Fruit fly (Drosophila melanogaster) whole organism, embryonic: ENCODE data around the gene Vha55.

Experiments
- Abd-B ChIP-seq: fragments of 200-800 bp; sonication (Bioruptor generic); optimal IDR thresholded peaks from 2 replicates; lab custom pipeline; 2018; ENCODE audit warnings: missing biosample characterization, mild to moderate bottlenecking, missing genetic modification characterization, moderate library complexity
- Atf3 ChIP-seq: fragments of 200-800 bp; sonication (Bioruptor generic); optimal IDR thresholded peaks from 3 replicates; lab custom pipeline; 2016; ENCODE audit warnings: missing biosample characterization, missing genetic modification characterization
- Bgb ChIP-seq: fragments of 200-800 bp; sonication (Bioruptor generic); IDR thresholded peaks from 2 replicates; pipeline ENCODE4 v1.3.6; 2022; ENCODE audit warnings: missing biosample characterization, missing genetic modification characterization; ENCODE audit not compliant: partially characterized antibody
- CG10543 ChIP-seq: fragments of 200-800 bp; sonication (Bioruptor generic); optimal IDR thresholded peaks from 3 replicates; lab custom pipeline; 2017; ENCODE audit warnings: missing biosample characterization, mild to moderate bottlenecking, missing genetic modification characterization, moderate library complexity
- CG10654 ChIP-seq: fragments of 200-800 bp; sonication (Bioruptor generic); optimal IDR thresholded peaks from 2 replicates; lab custom pipeline; 2016; ENCODE audit warnings: missing biosample characterization, missing genetic modification characterization
- CG11247 ChIP-seq: fragments of 200-800 bp; sonication (Bioruptor generic); IDR thresholded peaks from 2 replicates; pipeline ENCODE4 v1.3.6; 2022; ENCODE audit warnings: missing biosample characterization, missing genetic modification characterization
- CG12155 ChIP-seq: fragments of 200-800 bp; sonication (Bioruptor generic); optimal IDR thresholded peaks from 3 replicates; lab custom pipeline; 2016; ENCODE audit warnings: missing biosample characterization, missing genetic modification characterization
- CG12219 ChIP-seq: fragments of 200-800 bp; sonication (Bioruptor generic); optimal IDR thresholded peaks from 3 replicates; lab custom pipeline; 2018; ENCODE audit warnings: missing biosample characterization, mild to moderate bottlenecking, missing genetic modification characterization
- CG1233 ChIP-seq: fragments of 200-800 bp; sonication (Bioruptor generic); optimal IDR thresholded peaks from 4 replicates; lab custom pipeline; 2018; ENCODE audit warnings: missing biosample characterization, mild to moderate bottlenecking, missing genetic modification characterization
- CG13123 ChIP-seq: fragments of 200-800 bp; sonication (Bioruptor generic); optimal IDR thresholded peaks from 2 replicates; lab custom pipeline; 2016; ENCODE audit warnings: missing biosample characterization, missing genetic modification characterization
- CG1602 ChIP-seq: fragments of 200-800 bp; sonication (Bioruptor generic); optimal IDR thresholded peaks from 3 replicates; lab custom pipeline; 2016; ENCODE audit warnings: missing biosample characterization, missing genetic modification characterization
- CG16779 ChIP-seq: fragments of 200-800 bp; sonication (Bioruptor generic); IDR thresholded peaks from 2 replicates; pipeline ENCODE4 v1.3.6; 2022; ENCODE audit warnings: missing biosample characterization, missing genetic modification characterization
- CG17802 ChIP-seq: fragments of 200-800 bp; sonication (Bioruptor generic); optimal IDR thresholded peaks from 2 replicates; lab custom pipeline; 2018; ENCODE audit warnings: missing biosample characterization, mild to moderate bottlenecking, missing genetic modification characterization, moderate library complexity
- CG2116 ChIP-seq: fragments of 200-800 bp; sonication (Bioruptor generic); optimal IDR thresholded peaks from 3 replicates; lab custom pipeline; 2018; ENCODE audit warnings: missing biosample characterization, mild to moderate bottlenecking, missing genetic modification characterization
- CG7271 ChIP-seq: fragments of 200-800 bp; sonication (Bioruptor generic); optimal IDR thresholded peaks from 2 replicates; lab custom pipeline; 2018; ENCODE audit warnings: missing biosample characterization, mild to moderate bottlenecking, missing genetic modification characterization, moderate library complexity
- CG8359 ChIP-seq: fragments of 200-800 bp; sonication (Bioruptor generic); optimal IDR thresholded peaks from 2 replicates; lab custom pipeline; 2017; ENCODE audit warnings: missing biosample characterization, mild to moderate bottlenecking, missing genetic modification characterization, borderline replicate concordance
- D ChIP-seq, 2 experiments: fragments of 200-800 bp in 1 of 2; fragments of >200 bp in 1 of 2; sonication (Bioruptor generic) in 1 of 2; optimal IDR thresholded peaks; 2 replicates in 1 of 2; 3 replicates in 1 of 2; lab custom pipeline; 2017; ENCODE audit warnings: mild to moderate bottlenecking in 1 of 2, missing biosample characterization in 1 of 2, missing genetic modification characterization in 1 of 2, missing genetic modification reagents in 1 of 2
- Ets97D ChIP-seq: fragments of 200-800 bp; sonication (Bioruptor generic); optimal IDR thresholded peaks from 3 replicates; lab custom pipeline; 2016; ENCODE audit warnings: missing biosample characterization, missing genetic modification characterization
- GATAe ChIP-seq: fragments of 200-800 bp; sonication (Bioruptor generic); conservative IDR thresholded peaks from 2 replicates; pipeline ENCODE4 v1.3.6; 2022; ENCODE audit warnings: missing biosample characterization, missing genetic modification characterization
- HLH3B ChIP-seq: fragments of 200-800 bp; sonication (Bioruptor generic); IDR thresholded peaks from 2 replicates; pipeline ENCODE4 v1.3.6; 2022; ENCODE audit warnings: missing biosample characterization, missing genetic modification characterization
- Oaz ChIP-seq: fragments of 200-800 bp; sonication (Bioruptor generic); IDR thresholded peaks from 2 replicates; pipeline ENCODE4 v1.3.6; 2022; ENCODE audit warnings: missing biosample characterization, missing genetic modification characterization
- Oli ChIP-seq: fragments of 200-800 bp; sonication (Bioruptor generic); optimal IDR thresholded peaks from 2 replicates; lab custom pipeline; 2018; ENCODE audit warnings: missing biosample characterization, mild to moderate bottlenecking, missing genetic modification characterization, moderate library complexity
- Optix ChIP-seq: fragments of 200-800 bp; sonication (Bioruptor generic); IDR thresholded peaks from 3 replicates; pipeline ENCODE4 v1.3.6; 2022; ENCODE audit warnings: missing biosample characterization, missing genetic modification characterization
- Sox102F ChIP-seq: fragments of 200-800 bp; sonication (Bioruptor generic); optimal IDR thresholded peaks from 2 replicates; lab custom pipeline; 2018; ENCODE audit warnings: missing biosample characterization, mild to moderate bottlenecking, missing genetic modification characterization, moderate library complexity
- ab ChIP-seq: fragments of 200-800 bp; sonication (Bioruptor generic); optimal IDR thresholded peaks from 2 replicates; lab custom pipeline; 2016; ENCODE audit warnings: missing biosample characterization, missing genetic modification characterization
- ash1 ChIP-seq: fragments of 200-800 bp; sonication (Bioruptor generic); optimal IDR thresholded peaks from 2 replicates; lab custom pipeline; 2018; ENCODE audit warnings: missing biosample characterization, mild to moderate bottlenecking, missing genetic modification characterization
- chif ChIP-seq, 2 experiments: fragments of 200-800 bp; sonication (Bioruptor generic); optimal IDR thresholded peaks; 3 replicates each; lab custom pipeline; 2016; ENCODE audit warnings: missing biosample characterization in 2 of 2, missing genetic modification characterization in 2 of 2
- crc ChIP-seq: fragments of 200-800 bp; sonication (Bioruptor generic); optimal IDR thresholded peaks from 2 replicates; lab custom pipeline; 2016; ENCODE audit warnings: missing biosample characterization, missing genetic modification characterization
- grau ChIP-seq: fragments of 200-800 bp; optimal IDR thresholded peaks from 3 replicates; lab custom pipeline; 2019; ENCODE audit warnings: missing biosample characterization, mild to moderate bottlenecking, missing genetic modification characterization, moderate library complexity
- ham ChIP-seq: fragments of 200-800 bp; sonication (Bioruptor generic); IDR thresholded peaks from 2 replicates; pipeline ENCODE4 v1.3.6; 2022; ENCODE audit warnings: missing biosample characterization, missing genetic modification characterization
- inv ChIP-seq: fragments of 200-800 bp; sonication (Bioruptor generic); IDR thresholded peaks from 2 replicates; pipeline ENCODE4 v1.3.6; 2022; ENCODE audit warnings: missing biosample characterization, missing genetic modification characterization; ENCODE audit not compliant: partially characterized antibody
- knrl ChIP-seq: fragments of 200-800 bp; sonication (Bioruptor generic); IDR thresholded peaks from 3 replicates; pipeline ENCODE4 v1.3.6; 2022; ENCODE audit warnings: missing biosample characterization, missing genetic modification characterization; ENCODE audit not compliant: partially characterized antibody
- lbe ChIP-seq: fragments of 200-800 bp; sonication (Bioruptor generic); optimal IDR thresholded peaks from 2 replicates; lab custom pipeline; 2016; ENCODE audit warnings: missing biosample characterization, mild to moderate bottlenecking, missing genetic modification characterization
- mirr ChIP-seq: fragments of 200-800 bp; sonication (Bioruptor generic); optimal IDR thresholded peaks from 3 replicates; lab custom pipeline; 2018; ENCODE audit warnings: missing biosample characterization, mild to moderate bottlenecking, missing genetic modification characterization
- nau ChIP-seq: fragments of 200-800 bp; sonication (Bioruptor generic); optimal IDR thresholded peaks from 3 replicates; lab custom pipeline; 2017; ENCODE audit warnings: missing biosample characterization, mild to moderate bottlenecking, missing genetic modification characterization, missing genetic modification reagents
- pho ChIP-seq: fragments of 200-800 bp; sonication (Bioruptor generic); optimal IDR thresholded peaks from 2 replicates; lab custom pipeline; 2016; ENCODE audit warnings: missing biosample characterization, missing genetic modification characterization
- phol ChIP-seq: fragments of 200-800 bp; sonication (Bioruptor generic); optimal IDR thresholded peaks from 3 replicates; lab custom pipeline; 2018; ENCODE audit warnings: missing biosample characterization, mild to moderate bottlenecking, missing genetic modification characterization, moderate library complexity
- pnt ChIP-seq: fragments of 200-800 bp; sonication (Bioruptor generic); optimal IDR thresholded peaks from 3 replicates; lab custom pipeline; 2016; ENCODE audit warnings: missing biosample characterization, missing genetic modification characterization
- psq ChIP-seq: fragments of 200-800 bp; sonication (Bioruptor generic); optimal IDR thresholded peaks from 2 replicates; lab custom pipeline; 2017; ENCODE audit warnings: missing biosample characterization, missing genetic modification characterization
- pzg ChIP-seq: fragments of 200-800 bp; sonication (Bioruptor generic); optimal IDR thresholded peaks from 3 replicates; lab custom pipeline; 2018; ENCODE audit warnings: missing biosample characterization, mild to moderate bottlenecking, missing genetic modification characterization, moderate library complexity
- sc ChIP-seq, 3 experiments: fragments of >200 bp in 2 of 3; fragments of 200-800 bp in 1 of 3; sonication (Bioruptor generic) in 1 of 3; optimal IDR thresholded peaks; 2 replicates in 2 of 3; 3 replicates in 1 of 3; lab custom pipeline; 2017; ENCODE audit warnings: mild to moderate bottlenecking in 1 of 3, missing biosample characterization in 1 of 3, missing genetic modification characterization in 1 of 3, missing genetic modification reagents in 1 of 3
- sens ChIP-seq: fragments of 200-800 bp; sonication (Bioruptor generic); peaks from one replicate; lab custom pipeline; 2016; ENCODE audit warnings: missing biosample characterization, missing genetic modification characterization
- sna ChIP-seq: fragments of 200-800 bp; sonication (Bioruptor generic); IDR thresholded peaks from 2 replicates; pipeline ENCODE4 v1.3.6; 2022; ENCODE audit warnings: missing biosample characterization, missing genetic modification characterization; ENCODE audit not compliant: partially characterized antibody
- sr ChIP-seq: fragments of 200-800 bp; sonication (Bioruptor generic); IDR thresholded peaks from 3 replicates; pipeline ENCODE4 v1.3.6; 2022; ENCODE audit warnings: missing biosample characterization, missing genetic modification characterization
- tap ChIP-seq: fragments of 200-800 bp; optimal IDR thresholded peaks from 3 replicates; lab custom pipeline; 2019; ENCODE audit warnings: missing biosample characterization, mild to moderate bottlenecking, missing genetic modification characterization, moderate library complexity
- tgo ChIP-seq: fragments of 200-800 bp; sonication (Bioruptor generic); IDR thresholded peaks from 3 replicates; pipeline ENCODE4 v1.3.6; 2022; ENCODE audit warnings: missing biosample characterization, missing genetic modification characterization
- zen ChIP-seq: fragments of 200-800 bp; sonication (Bioruptor generic); optimal IDR thresholded peaks from 3 replicates; lab custom pipeline; 2018; ENCODE audit warnings: missing biosample characterization, mild to moderate bottlenecking, missing genetic modification characterization, moderate library complexity
- zfh1 ChIP-seq: fragments of 200-800 bp; sonication (Bioruptor generic); IDR thresholded peaks from 3 replicates; pipeline ENCODE4 v1.3.6; 2022; ENCODE audit warnings: missing biosample characterization, missing genetic modification characterization

Gene Vha55

DNA sequence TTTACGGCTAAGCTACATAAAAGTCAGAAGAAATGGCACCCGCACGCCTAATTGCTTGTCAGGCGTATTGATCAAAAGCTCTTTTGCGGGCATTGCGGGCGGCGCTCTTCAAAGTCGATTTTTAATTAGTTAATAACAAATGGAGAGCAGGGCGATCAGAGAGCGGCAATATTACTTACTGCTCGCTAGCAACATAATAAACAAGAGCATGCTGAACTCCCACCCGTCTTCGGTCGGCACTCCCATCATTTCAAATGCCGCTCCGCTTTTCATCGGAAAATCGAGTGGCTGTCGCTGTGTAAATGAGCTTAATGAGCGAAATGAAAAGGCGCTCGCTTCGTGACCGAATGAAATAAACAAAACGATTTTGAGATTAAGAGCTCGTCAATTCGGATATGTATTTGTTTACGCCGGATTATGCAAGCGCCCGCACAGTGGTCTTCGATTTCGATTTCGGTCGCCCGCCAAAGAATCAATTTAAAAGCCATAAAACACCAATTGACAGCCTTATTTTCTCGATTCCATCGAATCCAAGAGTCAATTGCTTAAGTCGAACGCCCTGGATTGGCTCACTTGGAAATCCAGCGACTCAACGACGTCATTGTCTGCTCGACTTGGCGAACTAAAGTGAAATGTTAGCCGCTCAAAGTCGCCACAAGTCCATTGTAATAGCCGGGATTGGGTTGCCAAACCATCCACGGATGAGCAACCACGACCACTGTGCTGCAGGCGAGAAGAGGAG lies 26.1 kb upstream of the Vha55 start (continued):
- TF ChIP-seq CG7271 (tag; lab: Kevin White, UChicago) (no peak), CG12219 (GFP tag; lab: Kevin White, UChicago) (peak; percentile 85), inv (GFP tag; lab: Robert Waterston, UW) (no peak), CG8359 (peak; percentile 62), CG12155 (GFP tag; lab: Kevin White, UChicago) (peak; percentile 57), CG16779 (no peak), lbe (no peak), CG2116 (GFP tag; lab: Kevin White, UChicago) (peak; percentile 42), Sox102F (GFP tag; lab: Kevin White, UChicago) (peak; percentile 95), sna (GFP tag; lab: Robert Waterston, UW) (0 out of 2 replicates have a peak, but pooled peaks have one; percentile 41), D (optimal IDR thresholded peaks at IDR 0.05; lab: Kevin White, UChicago) (no peak), D (GFP tag; optimal IDR thresholded peaks at IDR 0.05; lab: Kevin White, UChicago) (peak; percentile 84), Oaz (peak; percentile 72), zen (peak; percentile 28), pnt (GFP tag; lab: Kevin White, UChicago) (peak; percentile 78), psq (peak; percentile 13), nau (peak; percentile 79), tap (tag; lab: Kevin White, UChicago) (peak; percentile 77), Ets97D (GFP tag; lab: Kevin White, UChicago) (peak; percentile 31), CG1602 (GFP tag; lab: Kevin White, UChicago) (peak; percentile 58), mirr (GFP tag; lab: Kevin White, UChicago) (no peak), pzg (GFP tag; lab: Kevin White, UChicago) (no peak), crc (peak; percentile 73), chif (GFP tag; optimal IDR thresholded peaks at IDR 0.05; lab: Kevin White, UChicago) (peak; percentile 75 to 77), zfh1 (peak; percentile 73), GATAe (peak; percentile 39), Bgb (GFP tag; lab: Robert Waterston, UW) (no peak), tgo (GFP tag; lab: Robert Waterston, UW) (peak; percentile 82), sr (GFP tag; lab: Robert Waterston, UW) (no peak; the same call in 2 of the 3 replicates), ash1 (GFP tag; lab: Kevin White, UChicago) (no peak), knrl (no peak), Optix (GFP tag; lab: Robert Waterston, UW) (peak; percentile 80; the same call in 2 of the 3 replicates), phol (peak; percentile 86), CG10654 (GFP tag; lab: Kevin White, UChicago) (peak; percentile 81), grau (tag; lab: Kevin White, UChicago) (peak; percentile 85), CG1233 (GFP tag; lab: Kevin White, UChicago) (peak; percentile 63), CG13123 (GFP tag; lab: Kevin White, UChicago) (peak; percentile 30), CG11247 (peak; percentile 67), Oli (peak; percentile 93), ab (GFP tag; lab: Kevin White, UChicago) (peak; percentile 27), sens (peak; percentile 93), Abd-B (GFP tag; lab: Kevin White, UChicago) (peak; percentile 86), Atf3 (GFP tag; lab: Kevin White, UChicago) (peak; percentile 63), ham (GFP tag; lab: Robert Waterston, UW) (peak; percentile 61; the same call in 1 of the 2 replicates), pho (GFP tag; lab: Kevin White, UChicago) (peak; percentile 55), sc (optimal IDR thresholded peaks at IDR 0.05; lab: Kevin White, UChicago) (no peak), sc (GFP tag; optimal IDR thresholded peaks at IDR 0.05; lab: Kevin White, UChicago) (peak; percentile 64), CG17802 (peak; percentile 13), HLH3B (GFP tag; lab: Robert Waterston, UW) (peak; percentile 79), CG10543 (GFP tag; lab: Kevin White, UChicago) (peak; percentile 67)
